Fruit fly (Drosophila melanogaster): ENCODE data around the gene CG3323.

The CG3323 gene

DNA sequence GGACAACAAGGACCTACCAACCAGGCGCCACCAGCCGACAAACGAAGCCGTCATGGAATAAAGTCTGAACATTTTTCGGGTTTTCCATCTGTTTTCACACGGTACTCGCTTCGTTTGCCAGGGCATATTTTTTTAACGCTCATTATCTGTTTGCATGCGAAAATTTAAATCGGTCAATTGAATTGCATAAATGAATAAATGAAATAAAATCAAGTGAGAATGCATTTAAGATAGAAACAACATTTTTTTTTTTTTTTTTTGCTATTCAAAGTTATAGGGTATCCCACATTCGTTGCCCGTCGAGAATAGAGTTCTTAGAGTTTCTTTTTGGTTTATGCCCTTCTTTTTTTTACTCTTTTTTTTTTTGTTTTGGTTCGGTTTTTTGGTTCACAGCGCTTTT lies 19.7 kb downstream of the CG3323 start (continued):
- TF ChIP-seq ATbp (GFP tag; optimal IDR thresholded peaks at IDR 0.05) (no peak), Sry-δ (GFP tag; optimal IDR thresholded peaks at IDR 0.05) (peak; percentile 18), trh (GFP tag; optimal IDR thresholded peaks at IDR 0.05) (no peak), Stat92E (GFP tag; optimal IDR thresholded peaks at IDR 0.05) (no peak), Med (GFP tag) (peak; percentile 77), CG13123 (GFP tag; optimal IDR thresholded peaks at IDR 0.05) (no peak), CG17829 (tag; optimal IDR thresholded peaks at IDR 0.05) (no peak), CG5180 (GFP tag; optimal IDR thresholded peaks at IDR 0.05) (no peak), Hr51 (GFP tag; optimal IDR thresholded peaks at IDR 0.05) (peak in 1 of 2 experiments; percentile 49), CG30431 (GFP tag; optimal IDR thresholded peaks at IDR 0.05) (peak; percentile 3), corto (GFP tag; optimal IDR thresholded peaks at IDR 0.05) (no peak), Hr78 (GFP tag; optimal IDR thresholded peaks at IDR 0.05) (no peak), CG42726 (GFP tag; IDR thresholded peaks at IDR 0.05; ENCODE audit: partially characterized antibody) (no peak), CG4820 (GFP tag; optimal IDR thresholded peaks at IDR 0.05) (peak; percentile 48), mirr (GFP tag; optimal IDR thresholded peaks at IDR 0.05) (no peak), CG7928 (GFP tag; optimal IDR thresholded peaks at IDR 0.05) (no peak), luna (GFP tag; optimal IDR thresholded peaks at IDR 0.05) (peak; percentile 28), CG7745 (tag; optimal IDR thresholded peaks at IDR 0.05) (no peak), Deaf1 (tag; optimal IDR thresholded peaks at IDR 0.05) (peak; percentile 38), CG1832 (GFP tag; optimal IDR thresholded peaks at IDR 0.05) (no peak), TFAM (GFP tag; optimal IDR thresholded peaks at IDR 0.05) (no peak), CG3838 (GFP tag; optimal IDR thresholded peaks at IDR 0.05) (no peak), CG4854 (GFP tag; optimal IDR thresholded peaks at IDR 0.05) (peak; percentile 13), wor (GFP tag; IDR thresholded peaks at IDR 0.05) (peak; percentile 26; the same call in 1 of the 2 replicates), Asciz (GFP tag; optimal IDR thresholded peaks at IDR 0.05) (peak; percentile 22), pnt (GFP tag; optimal IDR thresholded peaks at IDR 0.05) (peak; percentile 13), Bgb (GFP tag; IDR thresholded peaks at IDR 0.05; ENCODE audit: partially characterized antibody) (no peak), Dref (GFP tag; IDR thresholded peaks at IDR 0.05) (no peak), MBD-R2 (GFP tag; IDR thresholded peaks at IDR 0.05) (no peak), CG14050 (GFP tag; IDR thresholded peaks at IDR 0.05) (no peak), Dp (GFP tag; optimal IDR thresholded peaks at IDR 0.05) (no peak), gfzf (GFP tag; optimal IDR thresholded peaks at IDR 0.05) (no peak), tap (tag; optimal IDR thresholded peaks at IDR 0.05) (peak; percentile 55), pita (GFP tag; optimal IDR thresholded peaks at IDR 0.05) (no peak), CG6683 (GFP tag; optimal IDR thresholded peaks at IDR 0.05) (no peak), sim (GFP tag; IDR thresholded peaks at IDR 0.05) (no peak), cato (GFP tag; optimal IDR thresholded peaks at IDR 0.05; ENCODE audit: borderline replicate concordance) (no peak), CG18599 (GFP tag; optimal IDR thresholded peaks at IDR 0.05) (peak; percentile 77), CG2678 (tag; optimal IDR thresholded peaks at IDR 0.05) (peak; percentile 74), CG15479 (GFP tag; optimal IDR thresholded peaks at IDR 0.05) (no peak), CG15073 (GFP tag; optimal IDR thresholded peaks at IDR 0.05) (no peak), Fer2 (tag; optimal IDR thresholded peaks at IDR 0.05) (peak; percentile 39), MTF-1 (GFP tag; optimal IDR thresholded peaks at IDR 0.05; ENCODE audit: borderline replicate concordance) (no peak), HLHmδ (GFP tag; optimal IDR thresholded peaks at IDR 0.05) (no peak), CG10654 (GFP tag; optimal IDR thresholded peaks at IDR 0.05) (peak; percentile 33), CG13287 (GFP tag; IDR thresholded peaks at IDR 0.05; ENCODE audit: partially characterized antibody) (no peak), Ravus (GFP tag; IDR thresholded peaks at IDR 0.05) (no peak), Sry-β (GFP tag; optimal IDR thresholded peaks at IDR 0.05) (no peak), CG2116 (GFP tag; optimal IDR thresholded peaks at IDR 0.05) (no peak)
